Worm (Caenorhabditis elegans): ENCODE data around the gene aipl-1.

DNA sequence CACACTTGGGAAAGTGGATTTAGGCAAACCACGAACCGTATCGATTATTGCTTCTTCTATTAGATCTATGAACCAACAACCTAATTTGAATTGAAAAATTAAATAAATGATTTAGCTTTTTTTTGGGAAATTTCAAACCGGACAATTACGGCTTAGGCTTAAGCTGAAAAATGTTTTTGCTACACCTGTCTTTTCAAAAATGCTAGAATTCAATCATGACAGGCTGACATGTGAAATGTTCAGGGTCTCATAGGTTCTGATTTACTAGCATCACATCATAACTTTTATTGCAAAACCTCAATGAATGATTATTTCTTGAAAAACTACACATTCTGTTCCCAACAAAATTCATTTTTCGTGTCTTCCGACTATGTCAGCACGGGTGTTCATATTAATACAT is 16.7 kb upstream of the aipl-1 start, which contains the start of gene srh-55:
- TF ChIP-seq unc-55 (GFP tag; optimal IDR thresholded peaks at IDR 0.05): no peak
- no peak for TF ChIP-seq lin-13 (GFP tag; optimal IDR thresholded peaks at IDR 0.05)
- TF ChIP-seq fos-1 (tag; optimal IDR thresholded peaks at IDR 0.05): no peak
- TF ChIP-seq nhr-6 (tag; optimal IDR thresholded peaks at IDR 0.05): no peak
- no peak for TF ChIP-seq zag-1 (tag; optimal IDR thresholded peaks at IDR 0.05)
- TF ChIP-seq R02D3.7 (tag; optimal IDR thresholded peaks at IDR 0.05): no peak
